In the genomic region with DNA sequence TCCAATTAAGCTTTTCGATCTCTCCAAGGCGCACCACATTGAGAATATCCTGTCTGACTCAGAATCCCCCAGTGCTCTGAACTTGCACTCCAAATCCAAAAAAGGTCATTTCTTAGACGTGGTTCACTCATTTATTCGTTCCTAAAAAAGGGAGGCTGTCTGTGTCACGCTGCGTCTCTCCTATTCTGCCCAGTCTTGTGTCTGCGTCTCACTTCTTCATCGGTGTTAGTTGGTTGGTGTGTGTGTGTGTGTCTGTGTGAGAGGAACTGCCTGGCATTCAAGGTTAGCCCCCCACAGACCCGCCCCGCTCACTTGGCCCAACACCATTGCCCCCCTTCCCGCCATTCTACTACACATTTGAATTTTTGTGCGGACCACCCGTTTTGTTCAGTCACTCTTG, we compare ENCODE assay signal across 2 worm cellular contexts.
TF ChIP-seq lines count a peak whose summit lies in the region.

No protein-coding gene starts in this region.

TF ChIP-seq in whole organism, L2 larva, 48 proteins besides CTCF, POLR2A, EP300 and RAD21 (continued from another document):
- TF ChIP-seq nhr-237 (tag; optimal IDR thresholded peaks at IDR 0.05; lab: Kevin White, UChicago) (no peak), ceh-82 (tag; optimal IDR thresholded peaks at IDR 0.05; lab: Kevin White, UChicago) (no peak), snpc-4 (tag; optimal IDR thresholded peaks at IDR 0.05; lab: Kevin White, UChicago) (no peak), F13H6.1 (tag; optimal IDR thresholded peaks at IDR 0.05; lab: Kevin White, UChicago) (peak; percentile 76), zag-1 (tag; optimal IDR thresholded peaks at IDR 0.05; lab: Kevin White, UChicago) (no peak), R02D3.7 (tag; optimal IDR thresholded peaks at IDR 0.05; lab: Kevin White, UChicago) (no peak), Y55F3AM.14 (GFP tag; optimal IDR thresholded peaks at IDR 0.05; lab: Kevin White, UChicago) (no peak), lin-11 (tag; optimal IDR thresholded peaks at IDR 0.05; lab: Kevin White, UChicago) (peak; percentile 66), nhr-129 (tag; optimal IDR thresholded peaks at IDR 0.05; lab: Kevin White, UChicago) (peak; percentile 71), ztf-4 (tag; optimal IDR thresholded peaks at IDR 0.05; lab: Kevin White, UChicago) (peak; percentile 15), C34F6.9 (tag; optimal IDR thresholded peaks at IDR 0.05; lab: Kevin White, UChicago) (peak; percentile 69), ZK546.5 (tag; optimal IDR thresholded peaks at IDR 0.05; lab: Kevin White, UChicago) (no peak), nhr-77 (tag; optimal IDR thresholded peaks at IDR 0.05; lab: Kevin White, UChicago) (no peak), ztf-1 (GFP tag; conservative IDR thresholded peaks at IDR 0.05; lab: Robert Waterston, UW) (no peak), mdl-1 (tag; optimal IDR thresholded peaks at IDR 0.05; lab: Kevin White, UChicago) (peak; percentile 59 to 66), sma-3 (GFP tag; optimal IDR thresholded peaks at IDR 0.05; lab: Kevin White, UChicago) (no peak), nhr-12 (tag; optimal IDR thresholded peaks at IDR 0.05; lab: Kevin White, UChicago) (no peak), aly-2 (tag; optimal IDR thresholded peaks at IDR 0.05; lab: Kevin White, UChicago) (no peak), egl-27 (tag; optimal IDR thresholded peaks at IDR 0.05; lab: Kevin White, UChicago) (peak; percentile 31), sma-9 (GFP tag; optimal IDR thresholded peaks at IDR 0.05; lab: Kevin White, UChicago) (peak; percentile 85), sma-9 (tag; optimal IDR thresholded peaks at IDR 0.05; lab: Kevin White, UChicago) (no peak), fos-1 (tag; optimal IDR thresholded peaks at IDR 0.05; lab: Kevin White, UChicago) (peak; percentile 75), ceh-16 (tag; optimal IDR thresholded peaks at IDR 0.05; lab: Kevin White, UChicago) (peak; percentile 13), ama-1 (optimal IDR thresholded peaks at IDR 0.05; lab: Kevin White, UChicago) (no peak), skn-1 (tag; optimal IDR thresholded peaks at IDR 0.05; lab: Kevin White, UChicago) (no peak), blmp-1 (tag; optimal IDR thresholded peaks at IDR 0.05; lab: Kevin White, UChicago; ENCODE audit: insufficient read depth) (peak; percentile 21)

TF ChIP-seq in whole organism, L4 larva, 104 proteins besides CTCF, POLR2A, EP300 and RAD21 (continued from another document):
- peak; percentile 36; the same call in 1 of the 2 replicates for TF ChIP-seq snpc-1.2 (GFP tag; IDR thresholded peaks at IDR 0.05; lab: Robert Waterston, UW)
- TF ChIP-seq aha-1 (tag; lab: Kevin White, UChicago) = peak; percentile 80
- no peak for TF ChIP-seq F10B5.3 (tag; optimal IDR thresholded peaks at IDR 0.05; lab: Kevin White, UChicago)
- TF ChIP-seq skn-1 (tag; optimal IDR thresholded peaks at IDR 0.05; lab: Kevin White, UChicago) = no peak
- TF ChIP-seq dve-1 (tag; optimal IDR thresholded peaks at IDR 0.05; lab: Kevin White, UChicago; ENCODE audit: insufficient read depth) = peak; percentile 58
- peak; percentile 15 for TF ChIP-seq fkh-10 (GFP tag; optimal IDR thresholded peaks at IDR 0.05; lab: Kevin White, UChicago)
- TF ChIP-seq nhr-11 (tag; optimal IDR thresholded peaks at IDR 0.05; lab: Kevin White, UChicago) = peak; percentile 7
- no peak for TF ChIP-seq egl-27 (tag; optimal IDR thresholded peaks at IDR 0.05; lab: Kevin White, UChicago)
- TF ChIP-seq cey-2 (tag; optimal IDR thresholded peaks at IDR 0.05; lab: Kevin White, UChicago; ENCODE audit: borderline replicate concordance, insufficient read depth) = no peak
- TF ChIP-seq set-16 (GFP tag; IDR thresholded peaks at IDR 0.05; lab: Robert Waterston, UW) = 0 out of 2 replicates have a peak, but pooled peaks have one; percentile 18
- 0 out of 2 replicates have a peak, but pooled peaks have one; percentile 28 for TF ChIP-seq ctbp-1 (GFP tag; IDR thresholded peaks at IDR 0.05; lab: Robert Waterston, UW)
- TF ChIP-seq hmg-1.1 (GFP tag; IDR thresholded peaks at IDR 0.05; lab: Robert Waterston, UW) = peak; percentile 82
- TF ChIP-seq hlh-30 (tag; optimal IDR thresholded peaks at IDR 0.05; lab: Kevin White, UChicago; ENCODE audit: insufficient read depth) = peak; percentile 74
- peak; percentile 42 to 58 for TF ChIP-seq mdl-1 (tag; optimal IDR thresholded peaks at IDR 0.05; lab: Kevin White, UChicago)
- peak; percentile 77 for TF ChIP-seq egl-43 (GFP tag; IDR thresholded peaks at IDR 0.05; lab: Robert Waterston, UW)
- no peak for TF ChIP-seq ama-1 (optimal IDR thresholded peaks at IDR 0.05; lab: Kevin White, UChicago)
- TF ChIP-seq lin-38 (GFP tag; IDR thresholded peaks at IDR 0.05; lab: Robert Waterston, UW) = no peak
- TF ChIP-seq arid-1 (GFP tag; conservative IDR thresholded peaks at IDR 0.05; lab: Robert Waterston, UW) = peak; percentile 63
- no peak for TF ChIP-seq spr-1 (tag; optimal IDR thresholded peaks at IDR 0.05; lab: Kevin White, UChicago)
- TF ChIP-seq zag-1 (tag; optimal IDR thresholded peaks at IDR 0.05; lab: Kevin White, UChicago) = no peak
